Worm (Caenorhabditis elegans) whole organism, young adult: ENCODE data around the gene ugt-6.

ENCODE experiments used
- D2030.7 ChIP-seq: fragments of 200-800 bp; sonication (Bioruptor generic); IDR thresholded peaks from 2 replicates; pipeline ENCODE4 v1.3.6; 2022; ENCODE audit warnings: missing genetic modification reagents, missing genetic modification characterization, missing compliant biosample characterization
- F10E7.11 ChIP-seq: sonication (generic microtip); optimal IDR thresholded peaks from 2 replicates; lab custom pipeline; 2017; ENCODE audit warnings: mild to moderate bottlenecking, missing genetic modification characterization, moderate library complexity, missing compliant biosample characterization
- F39B2.1 ChIP-seq: fragments of 200-800 bp; sonication (Bioruptor generic); IDR thresholded peaks from 2 replicates; pipeline ENCODE4 v1.3.6; 2022; ENCODE audit warnings: missing genetic modification reagents, missing genetic modification characterization, missing compliant biosample characterization
- Y53F4B.3 ChIP-seq: fragments of 200-800 bp; sonication (Bioruptor generic); IDR thresholded peaks from 2 replicates; pipeline ENCODE4 v1.3.6; 2022; ENCODE audit warnings: missing genetic modification reagents, missing genetic modification characterization, missing compliant biosample characterization
- atf-7 ChIP-seq: sonication (generic microtip); optimal IDR thresholded peaks from 2 replicates; lab custom pipeline; 2017; ENCODE audit warnings: mild to moderate bottlenecking, missing genetic modification characterization, missing compliant biosample characterization
- bed-1 ChIP-seq: fragments of 200-800 bp; sonication (Bioruptor generic); IDR thresholded peaks from 2 replicates; pipeline ENCODE4 v1.3.6; 2022; ENCODE audit warnings: missing genetic modification reagents, missing genetic modification characterization, missing compliant biosample characterization
- ceh-100 ChIP-seq: fragments of 200-800 bp; sonication (Bioruptor generic); IDR thresholded peaks from 2 replicates; pipeline ENCODE4 v1.3.6; 2022; ENCODE audit warnings: missing genetic modification reagents, missing genetic modification characterization, missing compliant biosample characterization
- chd-7 ChIP-seq: sonication (generic microtip); optimal IDR thresholded peaks from 2 replicates; lab custom pipeline; 2016; ENCODE audit warnings: mild to moderate bottlenecking, missing genetic modification characterization, moderate library complexity, missing compliant biosample characterization
- dpl-1 ChIP-seq: fragments of 150-350 bp; optimal IDR thresholded peaks from 2 replicates; lab custom pipeline; 2014; ENCODE audit warnings: missing biosample characterization, missing genetic modification reagents, missing genetic modification characterization
- ekl-4 ChIP-seq: fragments of 200-800 bp; sonication (Bioruptor generic); IDR thresholded peaks from 2 replicates; pipeline ENCODE4 v1.3.6; 2022; ENCODE audit warnings: missing genetic modification reagents, missing genetic modification characterization, missing compliant biosample characterization
- nhr-120 ChIP-seq: fragments of 200-800 bp; sonication (Bioruptor generic); IDR thresholded peaks from 2 replicates; pipeline ENCODE4 v1.3.6; 2022; ENCODE audit warnings: missing genetic modification characterization, missing compliant biosample characterization
- snpc-1.1 ChIP-seq: sonication (generic microtip); optimal IDR thresholded peaks from 2 replicates; lab custom pipeline; 2017; ENCODE audit warnings: missing genetic modification characterization, mild to moderate bottlenecking, missing compliant biosample characterization, antibody characterized with exemption, moderate library complexity, missing genotype, missing genetic modification reagents; ENCODE audit not compliant: insufficient read depth
- somi-1 ChIP-seq: fragments of 200-800 bp; sonication (Bioruptor generic); optimal IDR thresholded peaks from 2 replicates; lab custom pipeline; 2018; ENCODE audit warnings: mild to moderate bottlenecking, missing genetic modification characterization, missing compliant biosample characterization
- unc-130 ChIP-seq: sonication (generic microtip); optimal IDR thresholded peaks from 2 replicates; lab custom pipeline; 2016; ENCODE audit warnings: missing genetic modification reagents, missing genetic modification characterization, missing compliant biosample characterization

DNA sequence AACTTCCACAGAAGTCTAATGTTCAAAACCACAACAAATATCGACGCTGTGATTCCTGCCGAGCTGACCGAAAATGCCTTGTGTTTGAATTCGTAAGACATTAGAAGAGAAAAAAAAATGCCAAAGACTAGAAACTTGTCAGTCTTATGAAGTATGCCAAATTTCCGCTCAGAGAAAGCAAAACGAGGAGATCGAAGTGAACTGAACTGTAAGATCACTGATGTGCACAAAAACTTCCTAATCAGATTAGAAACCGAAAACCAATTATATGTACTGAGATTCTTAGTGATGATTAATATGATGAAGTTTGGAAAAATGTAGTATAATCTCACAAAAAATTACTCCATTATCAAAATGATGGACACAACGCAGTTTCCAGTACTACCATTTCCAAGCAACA, 9.6 kb downstream of the ugt-6 start, which contains the start of gene srbc-44:
- TF ChIP-seq D2030.7 (GFP tag; lab: Robert Waterston, UW) (no peak), nhr-120 (GFP tag; lab: Robert Waterston, UW) (no peak), ceh-100 (GFP tag; lab: Robert Waterston, UW) (no peak), F39B2.1 (GFP tag; lab: Robert Waterston, UW) (no peak), unc-130 (GFP tag; lab: Kevin White, UChicago) (no peak), atf-7 (no peak), somi-1 (GFP tag; lab: Kevin White, UChicago) (no peak), chd-7 (tag; lab: Kevin White, UChicago) (no peak), F10E7.11 (tag; lab: Kevin White, UChicago) (no peak), bed-1 (GFP tag; lab: Robert Waterston, UW) (no peak), ekl-4 (GFP tag; lab: Robert Waterston, UW) (no peak), dpl-1 (GFP tag; lab: Kevin White, UChicago) (no peak), snpc-1.1 (no peak), Y53F4B.3 (GFP tag; lab: Robert Waterston, UW) (no peak)
